Fruit fly (Drosophila melanogaster) whole organism, embryonic: ENCODE data around the gene GluRIIE.

Source experiments
- Aef1 ChIP-seq: fragments of 200-800 bp; sonication (Bioruptor generic); IDR thresholded peaks from 3 replicates; pipeline ENCODE4 v1.3.6; 2022; ENCODE audit warnings: missing biosample characterization, missing genetic modification characterization
- B-H2 ChIP-seq: fragments of 200-800 bp; sonication (Bioruptor generic); optimal IDR thresholded peaks from 2 replicates; lab custom pipeline; 2018; ENCODE audit warnings: missing biosample characterization, mild to moderate bottlenecking, missing genetic modification characterization
- BEAF-32 ChIP-seq: fragments of 200-800 bp; sonication (Bioruptor generic); optimal IDR thresholded peaks from 3 replicates; lab custom pipeline; 2017; ENCODE audit warnings: missing biosample characterization, missing genetic modification characterization, mild to moderate bottlenecking, moderate library complexity, missing genetic modification reagents
- CG1024 ChIP-seq: fragments of 200-800 bp; sonication (Bioruptor generic); IDR thresholded peaks from 2 replicates; pipeline ENCODE4 v1.3.6; 2022; ENCODE audit warnings: missing biosample characterization, missing genetic modification characterization
- CG12299 ChIP-seq: fragments of 200-800 bp; sonication (Bioruptor generic); optimal IDR thresholded peaks from 2 replicates; lab custom pipeline; 2018; ENCODE audit warnings: missing biosample characterization, mild to moderate bottlenecking, missing genetic modification characterization
- CG1529 ChIP-seq: fragments of 200-800 bp; sonication (Bioruptor generic); optimal IDR thresholded peaks from 3 replicates; lab custom pipeline; 2018; ENCODE audit warnings: missing biosample characterization, missing genetic modification characterization
- CG17186 ChIP-seq: fragments of 200-800 bp; sonication (Bioruptor generic); optimal IDR thresholded peaks from 3 replicates; lab custom pipeline; 2017; ENCODE audit warnings: missing biosample characterization, missing genetic modification reagents, missing genetic modification characterization
- CG17802 ChIP-seq: fragments of 200-800 bp; sonication (Bioruptor generic); optimal IDR thresholded peaks from 2 replicates; lab custom pipeline; 2018; ENCODE audit warnings: missing biosample characterization, mild to moderate bottlenecking, missing genetic modification characterization, moderate library complexity
- CG17829 ChIP-seq: fragments of 200-800 bp; optimal IDR thresholded peaks from 2 replicates; lab custom pipeline; 2019; ENCODE audit warnings: missing biosample characterization, mild to moderate bottlenecking, missing genetic modification characterization, moderate library complexity
- CG30020 ChIP-seq: fragments of 200-800 bp; optimal IDR thresholded peaks from 2 replicates; lab custom pipeline; 2019; ENCODE audit warnings: missing biosample characterization, mild to moderate bottlenecking, missing genetic modification characterization, moderate library complexity
- CG3163 ChIP-seq: fragments of 200-800 bp; sonication (Bioruptor generic); optimal IDR thresholded peaks from 3 replicates; lab custom pipeline; 2016; ENCODE audit warnings: missing biosample characterization, missing genetic modification characterization
- CG3847 ChIP-seq: fragments of 200-800 bp; sonication (Bioruptor generic); IDR thresholded peaks from 2 replicates; pipeline ENCODE4 v1.3.6; 2022; ENCODE audit warnings: missing biosample characterization, missing genetic modification characterization
- CG3995 ChIP-seq: fragments of 200-800 bp; sonication (Bioruptor generic); optimal IDR thresholded peaks from 3 replicates; lab custom pipeline; 2016; ENCODE audit warnings: missing biosample characterization, missing genetic modification characterization
- CG4282 ChIP-seq: fragments of 200-800 bp; sonication (Bioruptor generic); optimal IDR thresholded peaks from 2 replicates; lab custom pipeline; 2016; ENCODE audit warnings: missing biosample characterization, missing genetic modification characterization
- CG4360 ChIP-seq: fragments of 200-800 bp; sonication (Bioruptor generic); IDR thresholded peaks from 2 replicates; pipeline ENCODE4 v1.3.6; 2022; ENCODE audit warnings: missing biosample characterization, missing genetic modification characterization
- CG7357 ChIP-seq: fragments of 200-800 bp; sonication (Bioruptor generic); IDR thresholded peaks from 3 replicates; pipeline ENCODE4 v1.3.6; 2022; ENCODE audit warnings: missing biosample characterization, missing genetic modification characterization
- CG8281 ChIP-seq: fragments of 200-800 bp; sonication (Bioruptor generic); optimal IDR thresholded peaks from 2 replicates; lab custom pipeline; 2018; ENCODE audit warnings: missing biosample characterization, mild to moderate bottlenecking, missing genetic modification characterization, moderate library complexity
- CG8478 ChIP-seq: fragments of >200 bp; optimal IDR thresholded peaks from 2 replicates; lab custom pipeline; 2018
- CG8765 ChIP-seq: fragments of 200-800 bp; sonication (Bioruptor generic); IDR thresholded peaks from 2 replicates; pipeline ENCODE4 v1.3.6; 2022; ENCODE audit warnings: missing biosample characterization, missing genetic modification characterization
- Dbx ChIP-seq: fragments of 200-800 bp; sonication (Bioruptor generic); IDR thresholded peaks from 3 replicates; pipeline ENCODE4 v1.3.6; 2022; ENCODE audit warnings: missing biosample characterization, missing genetic modification characterization
- Dek ChIP-seq: fragments of 200-800 bp; sonication (Bioruptor generic); optimal IDR thresholded peaks from 3 replicates; lab custom pipeline; 2019; ENCODE audit warnings: missing biosample characterization, mild to moderate bottlenecking, missing genetic modification characterization, moderate library complexity
- Dip2 ChIP-seq: fragments of 200-800 bp; sonication (Bioruptor generic); IDR thresholded peaks from 2 replicates; pipeline ENCODE4 v1.3.6; 2022; ENCODE audit warnings: missing biosample characterization, missing genetic modification characterization
- Dp ChIP-seq: fragments of 200-800 bp; sonication (Bioruptor generic); optimal IDR thresholded peaks from 2 replicates; lab custom pipeline; 2018; ENCODE audit warnings: missing biosample characterization, mild to moderate bottlenecking, missing genetic modification characterization, moderate library complexity
- ERR ChIP-seq: fragments of 200-800 bp; sonication (Bioruptor generic); optimal IDR thresholded peaks from 2 replicates; lab custom pipeline; 2016; ENCODE audit warnings: missing biosample characterization, missing genetic modification characterization
- Elba2 ChIP-seq: fragments of 200-800 bp; sonication (Bioruptor generic); optimal IDR thresholded peaks from 3 replicates; lab custom pipeline; 2016; ENCODE audit warnings: missing biosample characterization, missing genetic modification characterization
- Ets97D ChIP-seq: fragments of 200-800 bp; sonication (Bioruptor generic); optimal IDR thresholded peaks from 3 replicates; lab custom pipeline; 2016; ENCODE audit warnings: missing biosample characterization, missing genetic modification characterization
- HmgZ ChIP-seq: fragments of 200-800 bp; sonication (Bioruptor generic); optimal IDR thresholded peaks from 2 replicates; lab custom pipeline; 2018; ENCODE audit warnings: missing biosample characterization, mild to moderate bottlenecking, missing genetic modification characterization
- Hr78 ChIP-seq, 2 experiments: fragments of 200-800 bp in 1 of 2; fragments of >200 bp in 1 of 2; sonication (Bioruptor generic) in 1 of 2; optimal IDR thresholded peaks; 2 replicates each; lab custom pipeline; 2017 to 2019; ENCODE audit warnings: missing biosample characterization in 2 of 2, missing genetic modification characterization in 2 of 2, mild to moderate bottlenecking in 1 of 2, moderate library complexity in 1 of 2
- MBD-R2 ChIP-seq: fragments of 200-800 bp; sonication (Bioruptor generic); IDR thresholded peaks from 2 replicates; pipeline ENCODE4 v1.3.6; 2022; ENCODE audit warnings: missing biosample characterization, missing genetic modification characterization
- MESR4 ChIP-seq: fragments of 200-800 bp; sonication (Bioruptor generic); optimal IDR thresholded peaks from 2 replicates; lab custom pipeline; 2018; ENCODE audit warnings: missing biosample characterization, mild to moderate bottlenecking, missing genetic modification characterization, moderate library complexity
- Max ChIP-seq: fragments of 200-800 bp; sonication (Bioruptor generic); optimal IDR thresholded peaks from 2 replicates; lab custom pipeline; 2016; ENCODE audit warnings: missing biosample characterization, mild to moderate bottlenecking, missing genetic modification characterization
- Med ChIP-seq: fragments of 200-800 bp; sonication (Bioruptor generic); peaks from one replicate; lab custom pipeline; 2016; ENCODE audit warnings: missing biosample characterization, missing genetic modification characterization, mild to moderate bottlenecking, inconsistent platforms, moderate library complexity
- Myb ChIP-seq: fragments of 200-800 bp; sonication (Bioruptor generic); optimal IDR thresholded peaks from 2 replicates; lab custom pipeline; 2016; ENCODE audit warnings: missing biosample characterization, missing genetic modification characterization
- NfI ChIP-seq: fragments of 200-800 bp; sonication (Bioruptor generic); optimal IDR thresholded peaks from 3 replicates; lab custom pipeline; 2018; ENCODE audit warnings: missing biosample characterization, mild to moderate bottlenecking, missing genetic modification characterization, moderate library complexity
- Pdp1 ChIP-seq, 2 experiments: fragments of 200-800 bp; sonication (Bioruptor generic); optimal IDR thresholded peaks; 3 replicates each; lab custom pipeline; 2016; ENCODE audit warnings: missing biosample characterization in 2 of 2, missing genetic modification characterization in 2 of 2, mild to moderate bottlenecking in 1 of 2, moderate library complexity in 1 of 2
- Scr ChIP-seq: fragments of 200-800 bp; sonication (Bioruptor generic); IDR thresholded peaks from 2 replicates; pipeline ENCODE4 v1.3.6; 2022; ENCODE audit warnings: missing biosample characterization, missing genetic modification characterization; ENCODE audit not compliant: partially characterized antibody
- Trl ChIP-seq, 3 experiments: fragments of >200 bp in 2 of 3; fragments of 200-800 bp in 1 of 3; sonication (Bioruptor generic) in 1 of 3; optimal IDR thresholded peaks; 2 replicates in 1 of 3; 3 replicates in 2 of 3; lab custom pipeline; 2016 to 2017; ENCODE audit warnings: missing biosample characterization in 1 of 3, missing genetic modification characterization in 1 of 3
- YL-1 ChIP-seq: fragments of 200-800 bp; sonication (Bioruptor generic); optimal IDR thresholded peaks from 3 replicates; lab custom pipeline; 2017; ENCODE audit warnings: missing biosample characterization, mild to moderate bottlenecking, missing genetic modification characterization
- ase ChIP-seq: fragments of 200-800 bp; sonication (Bioruptor generic); IDR thresholded peaks from 3 replicates; pipeline ENCODE4 v1.3.6; 2022; ENCODE audit warnings: missing biosample characterization, missing genetic modification characterization
- fru ChIP-seq: fragments of >200 bp; optimal IDR thresholded peaks from 2 replicates; lab custom pipeline; 2017
- gfzf ChIP-seq: fragments of 200-800 bp; sonication (Bioruptor generic); optimal IDR thresholded peaks from 2 replicates; lab custom pipeline; 2016; ENCODE audit warnings: missing biosample characterization, mild to moderate bottlenecking, missing genetic modification characterization, moderate library complexity
- psq ChIP-seq: fragments of 200-800 bp; sonication (Bioruptor generic); optimal IDR thresholded peaks from 2 replicates; lab custom pipeline; 2017; ENCODE audit warnings: missing biosample characterization, missing genetic modification characterization
- pzg ChIP-seq: fragments of 200-800 bp; sonication (Bioruptor generic); optimal IDR thresholded peaks from 3 replicates; lab custom pipeline; 2018; ENCODE audit warnings: missing biosample characterization, mild to moderate bottlenecking, missing genetic modification characterization, moderate library complexity
- sd ChIP-seq: fragments of 200-800 bp; sonication (Bioruptor generic); optimal IDR thresholded peaks from 3 replicates; lab custom pipeline; 2018; ENCODE audit warnings: missing biosample characterization, mild to moderate bottlenecking, missing genetic modification characterization, moderate library complexity
- sens ChIP-seq: fragments of 200-800 bp; sonication (Bioruptor generic); peaks from one replicate; lab custom pipeline; 2016; ENCODE audit warnings: missing biosample characterization, missing genetic modification characterization
- ssp ChIP-seq: fragments of 200-800 bp; sonication (Bioruptor generic); IDR thresholded peaks from 2 replicates; pipeline ENCODE4 v1.3.6; 2022; ENCODE audit warnings: missing biosample characterization, missing genetic modification characterization
- trem ChIP-seq: fragments of 200-800 bp; optimal IDR thresholded peaks from 3 replicates; lab custom pipeline; 2019; ENCODE audit warnings: missing biosample characterization, mild to moderate bottlenecking, missing genetic modification characterization, moderate library complexity
- z ChIP-seq: fragments of 200-800 bp; sonication (Bioruptor generic); IDR thresholded peaks from 3 replicates; pipeline ENCODE4 v1.3.6; 2022; ENCODE audit warnings: missing biosample characterization, missing genetic modification characterization

GluRIIE gene

dm6 chr3R:20622297-20623168 is 26.0 kb downstream of the GluRIIE start:
- TF ChIP-seq Aef1 (peak; percentile 46; the same call in 1 of the 3 replicates), B-H2 (GFP tag; lab: Kevin White, UChicago) (no peak), Pdp1 (GFP tag; optimal IDR thresholded peaks at IDR 0.05; lab: Kevin White, UChicago) (peak in 1 of 2 experiments; percentile 7), CG8281 (no peak), CG3847 (GFP tag; lab: Robert Waterston, UW) (no peak), sd (tag; lab: Kevin White, UChicago) (peak; percentile 99), CG8478 (lab: Kevin White, UChicago) (peak; percentile 62), Elba2 (GFP tag; lab: Kevin White, UChicago) (peak; percentile 52), CG4360 (peak; percentile 98), Trl (optimal IDR thresholded peaks at IDR 0.05; lab: Kevin White, UChicago) (peak in 1 of 2 experiments; percentile 12), Trl (GFP tag; optimal IDR thresholded peaks at IDR 0.05; lab: Kevin White, UChicago) (no peak), ase (0 out of 3 replicates have a peak, but pooled peaks have one; percentile 19), Med (GFP tag; lab: Kevin White, UChicago) (peak; percentile 61), CG8765 (GFP tag; lab: Robert Waterston, UW) (no peak)

- TF ChIP-seq Med (GFP tag; lab: Kevin White, UChicago) (peak; percentile 83), psq (GFP tag; lab: Kevin White, UChicago) (peak; percentile 62), Ets97D (GFP tag; lab: Kevin White, UChicago) (peak; percentile 65), Max (GFP tag; lab: Kevin White, UChicago) (no peak), CG3163 (GFP tag; lab: Kevin White, UChicago) (no peak), HmgZ (tag; lab: Kevin White, UChicago) (peak; percentile 50), Dp (GFP tag; lab: Kevin White, UChicago) (peak; percentile 29), CG17186 (GFP tag; lab: Kevin White, UChicago) (peak; percentile 71), CG17829 (tag; lab: Kevin White, UChicago) (peak; percentile 22), CG1529 (no peak), gfzf (peak; percentile 92), BEAF-32 (GFP tag; lab: Kevin White, UChicago) (peak; percentile 45), z (GFP tag; lab: Robert Waterston, UW) (no peak), CG4282 (no peak), trem (tag; lab: Kevin White, UChicago) (peak; percentile 45), Scr (GFP tag; lab: Robert Waterston, UW) (no peak), Hr78 (GFP tag; optimal IDR thresholded peaks at IDR 0.05; lab: Kevin White, UChicago) (peak in 1 of 2 experiments; percentile 60), CG30020 (tag; lab: Kevin White, UChicago) (peak; percentile 90), CG3995 (GFP tag; lab: Kevin White, UChicago) (peak; percentile 46), CG17802 (peak; percentile 90), sens (GFP tag; lab: Kevin White, UChicago) (peak; percentile 52), CG7357 (GFP tag; lab: Robert Waterston, UW) (peak; percentile 95), ssp (GFP tag; lab: Robert Waterston, UW) (peak; percentile 97), fru (lab: Kevin White, UChicago) (no peak), NfI (no peak), Myb (GFP tag; lab: Kevin White, UChicago) (peak; percentile 83), CG1024 (peak; percentile 81), Dek (tag; lab: Kevin White, UChicago) (no peak), MESR4 (GFP tag; lab: Kevin White, UChicago) (peak; percentile 78), ERR (no peak), YL-1 (GFP tag; lab: Kevin White, UChicago) (peak; percentile 61), MBD-R2 (GFP tag; lab: Robert Waterston, UW) (peak; percentile 69), Dbx (0 out of 3 replicates have a peak, but pooled peaks have one; percentile 10), CG12299 (peak; percentile 11), Dip2 (no peak), pzg (GFP tag; lab: Kevin White, UChicago) (peak; percentile 87)
Observed at dm6 chr3R:20621805-20622286, 26.7 kb downstream of the GluRIIE start, which contains the start of gene H. H (plus strand) TSS chr3R:20621938.
